Worm (Caenorhabditis elegans): Measurements from ENCODE around the gene F28C1.3.
A peak's percentile ranks its signal among the peaks of the same experiment; 100 is the strongest.

The F28C1.3 gene

ce11 chrV:12465399-12465798 is 3.1 kb upstream of the F28C1.3 start (continued):
- TF ChIP-seq akir-1 (GFP tag; optimal IDR thresholded peaks at IDR 0.05) (no peak), rpc-1 (optimal IDR thresholded peaks at IDR 0.05) (no peak), rpc-1 (tag; optimal IDR thresholded peaks at IDR 0.05) (no peak), T26A5.8 (tag; optimal IDR thresholded peaks at IDR 0.05) (no peak), madf-6 (GFP tag; IDR thresholded peaks at IDR 0.05) (peak; percentile 17; the same call in 1 of the 2 replicates), rcor-1 (GFP tag; IDR thresholded peaks at IDR 0.05) (0 out of 2 replicates have a peak, but pooled peaks have one; percentile 32), F52B5.7 (tag; optimal IDR thresholded peaks at IDR 0.05) (peak; percentile 31), ztf-6 (GFP tag; IDR thresholded peaks at IDR 0.05) (no peak), zfh-2 (GFP tag; conservative IDR thresholded peaks at IDR 0.05) (peak; percentile 98), ztf-28 (GFP tag; IDR thresholded peaks at IDR 0.05) (no peak), bed-2 (GFP tag; IDR thresholded peaks at IDR 0.05) (0 out of 2 replicates have a peak, but pooled peaks have one; percentile 38), ceh-100 (GFP tag; IDR thresholded peaks at IDR 0.05) (no peak), madf-10 (tag; optimal IDR thresholded peaks at IDR 0.05) (peak; percentile 20), attf-3 (GFP tag; conservative IDR thresholded peaks at IDR 0.05) (peak; percentile 43), ZK185.1 (tag; optimal IDR thresholded peaks at IDR 0.05; ENCODE audit: poor library complexity, severe bottlenecking) (peak; percentile 2), let-607 (tag; optimal IDR thresholded peaks at IDR 0.05) (no peak), nfyb-1 (GFP tag; IDR thresholded peaks at IDR 0.05) (peak; percentile 60; the same call in 1 of the 2 replicates), K11D2.4 (GFP tag; IDR thresholded peaks at IDR 0.05) (peak; percentile 77), lin-40 (tag; optimal IDR thresholded peaks at IDR 0.05) (peak; percentile 58), ztf-22 (GFP tag; optimal IDR thresholded peaks at IDR 0.05) (peak; percentile 0), mel-28 (tag; optimal IDR thresholded peaks at IDR 0.05; ENCODE audit: borderline replicate concordance) (no peak), F33H1.4 (GFP tag; IDR thresholded peaks at IDR 0.05) (0 out of 2 replicates have a peak, but pooled peaks have one; percentile 19), B0336.3 (GFP tag; IDR thresholded peaks at IDR 0.05) (0 out of 2 replicates have a peak, but pooled peaks have one; percentile 28), somi-1 (GFP tag; optimal IDR thresholded peaks at IDR 0.05) (peak; percentile 83), efl-1 (GFP tag; optimal IDR thresholded peaks at IDR 0.05) (no peak), egrh-3 (GFP tag; IDR thresholded peaks at IDR 0.05) (peak; percentile 82), snpc-3.4 (tag; optimal IDR thresholded peaks at IDR 0.05) (no peak), lsy-27 (tag; optimal IDR thresholded peaks at IDR 0.05; ENCODE audit: borderline replicate concordance, insufficient read depth) (no peak)

ce11 chrV:12466653-12467052 is 1.8 kb upstream of the F28C1.3 start:
- TF ChIP-seq F55B11.4 (tag; optimal IDR thresholded peaks at IDR 0.05; ENCODE audit: borderline replicate concordance, insufficient read depth) (no peak), madf-6 (GFP tag; IDR thresholded peaks at IDR 0.05) (peak; percentile 22; the same call in 1 of the 2 replicates)

ce11 chrV:12467755-12468154 is 708 bp upstream of the F28C1.3 start:
- TF ChIP-seq hlh-12 (tag; optimal IDR thresholded peaks at IDR 0.05): no peak
- peak; percentile 45; the same call in 1 of the 2 replicates for TF ChIP-seq dox-1 (GFP tag; IDR thresholded peaks at IDR 0.05)
- no peak for TF ChIP-seq nhr-90 (tag; optimal IDR thresholded peaks at IDR 0.05)
- TF ChIP-seq nhr-80 (tag; optimal IDR thresholded peaks at IDR 0.05): peak; percentile 98
- peak in 1 of 2 experiments; percentile 3 for TF ChIP-seq let-607 (tag; optimal IDR thresholded peaks at IDR 0.05)
- TF ChIP-seq cebp-1 (GFP tag; IDR thresholded peaks at IDR 0.05): no peak
- TF ChIP-seq cebp-1 (tag; optimal IDR thresholded peaks at IDR 0.05): peak; percentile 22
- no peak for TF ChIP-seq F52B5.7 (tag; optimal IDR thresholded peaks at IDR 0.05)
- TF ChIP-seq hsf-1 (GFP tag; IDR thresholded peaks at IDR 0.05): no peak
- TF ChIP-seq K12H6.12 (tag; optimal IDR thresholded peaks at IDR 0.05): no peak
- no peak for TF ChIP-seq nhr-179 (tag; optimal IDR thresholded peaks at IDR 0.05)
- TF ChIP-seq sptf-2 (GFP tag; optimal IDR thresholded peaks at IDR 0.05): no peak
- no peak for TF ChIP-seq ceh-91 (GFP tag; IDR thresholded peaks at IDR 0.05)
- no peak for TF ChIP-seq pha-4 (tag; optimal IDR thresholded peaks at IDR 0.05)
- TF ChIP-seq tbx-9 (tag; optimal IDR thresholded peaks at IDR 0.05; ENCODE audit: borderline replicate concordance): no peak
- peak; percentile 19 for TF ChIP-seq attf-5 (GFP tag; optimal IDR thresholded peaks at IDR 0.05)
